Fruit fly (Drosophila melanogaster) whole organism, embryonic: Measurements from ENCODE around the gene CG7945.

Experiments used
- Adf1 ChIP-seq: fragments of 200-800 bp; sonication (Bioruptor generic); IDR thresholded peaks from 2 replicates; pipeline ENCODE4 v1.3.6; 2022; ENCODE audit warnings: missing biosample characterization, missing genetic modification characterization
- Atf-2 ChIP-seq: fragments of 200-800 bp; sonication (Bioruptor generic); optimal IDR thresholded peaks from 2 replicates; lab custom pipeline; 2016; ENCODE audit warnings: missing biosample characterization, missing genetic modification characterization
- CG10321 ChIP-seq: fragments of 200-800 bp; sonication (Bioruptor generic); IDR thresholded peaks from 2 replicates; pipeline ENCODE4 v1.3.6; 2022; ENCODE audit warnings: missing biosample characterization, missing genetic modification characterization
- CG10543 ChIP-seq: fragments of 200-800 bp; sonication (Bioruptor generic); optimal IDR thresholded peaks from 3 replicates; lab custom pipeline; 2017; ENCODE audit warnings: missing biosample characterization, mild to moderate bottlenecking, missing genetic modification characterization, moderate library complexity
- CG11093 ChIP-seq: fragments of 200-800 bp; sonication (Bioruptor generic); IDR thresholded peaks from 3 replicates; pipeline ENCODE4 v1.3.6; 2022; ENCODE audit warnings: missing biosample characterization, missing genetic modification characterization
- CG13894 ChIP-seq: fragments of 200-800 bp; sonication (Bioruptor generic); optimal IDR thresholded peaks from 3 replicates; lab custom pipeline; 2018; ENCODE audit warnings: missing biosample characterization, mild to moderate bottlenecking, missing genetic modification characterization, moderate library complexity
- CG14014 ChIP-seq: fragments of 200-800 bp; sonication (Bioruptor generic); IDR thresholded peaks from 2 replicates; pipeline ENCODE4 v1.3.6; 2022; ENCODE audit warnings: missing biosample characterization, missing genetic modification characterization
- CG15073 ChIP-seq: fragments of 200-800 bp; sonication (Bioruptor generic); optimal IDR thresholded peaks from 2 replicates; lab custom pipeline; 2016; ENCODE audit warnings: missing biosample characterization, missing genetic modification characterization
- CG1603 ChIP-seq: fragments of 200-800 bp; sonication (Bioruptor generic); optimal IDR thresholded peaks from 2 replicates; lab custom pipeline; 2019; ENCODE audit warnings: missing biosample characterization, mild to moderate bottlenecking, missing genetic modification characterization, moderate library complexity
- CG16779 ChIP-seq: fragments of 200-800 bp; sonication (Bioruptor generic); IDR thresholded peaks from 2 replicates; pipeline ENCODE4 v1.3.6; 2022; ENCODE audit warnings: missing biosample characterization, missing genetic modification characterization
- CG17802 ChIP-seq: fragments of 200-800 bp; sonication (Bioruptor generic); optimal IDR thresholded peaks from 2 replicates; lab custom pipeline; 2018; ENCODE audit warnings: missing biosample characterization, mild to moderate bottlenecking, missing genetic modification characterization, moderate library complexity
- CG18011 ChIP-seq: fragments of 200-800 bp; sonication (Bioruptor generic); optimal IDR thresholded peaks from 2 replicates; lab custom pipeline; 2017; ENCODE audit warnings: missing biosample characterization, missing genetic modification characterization, mild to moderate bottlenecking, moderate library complexity, missing genotype
- CG1832 ChIP-seq: fragments of 200-800 bp; sonication (Bioruptor generic); optimal IDR thresholded peaks from 2 replicates; lab custom pipeline; 2017; ENCODE audit warnings: missing biosample characterization, mild to moderate bottlenecking, missing genetic modification characterization, inconsistent platforms
- CG18764 ChIP-seq: fragments of 200-800 bp; sonication (Bioruptor generic); optimal IDR thresholded peaks from 3 replicates; lab custom pipeline; 2016; ENCODE audit warnings: missing biosample characterization, missing genetic modification characterization
- CG2116 ChIP-seq: fragments of 200-800 bp; sonication (Bioruptor generic); optimal IDR thresholded peaks from 3 replicates; lab custom pipeline; 2018; ENCODE audit warnings: missing biosample characterization, mild to moderate bottlenecking, missing genetic modification characterization
- CG2202 ChIP-seq: fragments of 200-800 bp; sonication (Bioruptor generic); optimal IDR thresholded peaks from 2 replicates; lab custom pipeline; 2018; ENCODE audit warnings: missing biosample characterization, mild to moderate bottlenecking, missing genetic modification characterization
- CG3407 ChIP-seq: fragments of 200-800 bp; sonication (Bioruptor generic); optimal IDR thresholded peaks from 2 replicates; lab custom pipeline; 2018; ENCODE audit warnings: missing biosample characterization, mild to moderate bottlenecking, missing genetic modification characterization
- CG3995 ChIP-seq: fragments of 200-800 bp; sonication (Bioruptor generic); optimal IDR thresholded peaks from 3 replicates; lab custom pipeline; 2016; ENCODE audit warnings: missing biosample characterization, missing genetic modification characterization
- CG4707 ChIP-seq: fragments of 200-800 bp; sonication (Bioruptor generic); optimal IDR thresholded peaks from 2 replicates; lab custom pipeline; 2018; ENCODE audit warnings: missing biosample characterization, mild to moderate bottlenecking, missing genetic modification characterization, moderate library complexity
- CG8478 ChIP-seq: fragments of >200 bp; optimal IDR thresholded peaks from 2 replicates; lab custom pipeline; 2018
- CTCF ChIP-seq: fragments of 200-800 bp; sonication (Bioruptor generic); optimal IDR thresholded peaks from 2 replicates; lab custom pipeline; 2017; ENCODE audit warnings: missing biosample characterization, mild to moderate bottlenecking, missing genetic modification characterization, moderate library complexity
- Chrac-16 ChIP-seq: fragments of 200-800 bp; sonication (Bioruptor generic); optimal IDR thresholded peaks from 3 replicates; lab custom pipeline; 2016; ENCODE audit warnings: missing biosample characterization, missing genetic modification characterization
- Dip2 ChIP-seq: fragments of 200-800 bp; sonication (Bioruptor generic); IDR thresholded peaks from 2 replicates; pipeline ENCODE4 v1.3.6; 2022; ENCODE audit warnings: missing biosample characterization, missing genetic modification characterization
- Ets97D ChIP-seq: fragments of 200-800 bp; sonication (Bioruptor generic); optimal IDR thresholded peaks from 3 replicates; lab custom pipeline; 2016; ENCODE audit warnings: missing biosample characterization, missing genetic modification characterization
- Hsf ChIP-seq: fragments of 200-800 bp; sonication (Bioruptor generic); optimal IDR thresholded peaks from 3 replicates; lab custom pipeline; 2016; ENCODE audit warnings: missing biosample characterization, missing genetic modification characterization
- Myb ChIP-seq: fragments of 200-800 bp; sonication (Bioruptor generic); optimal IDR thresholded peaks from 2 replicates; lab custom pipeline; 2016; ENCODE audit warnings: missing biosample characterization, missing genetic modification characterization
- NK7.1 ChIP-seq: fragments of 200-800 bp; sonication (Bioruptor generic); optimal IDR thresholded peaks from 3 replicates; lab custom pipeline; 2016; ENCODE audit warnings: missing biosample characterization, missing genetic modification characterization
- Nf-YA ChIP-seq: fragments of 200-800 bp; sonication (Bioruptor generic); IDR thresholded peaks from 2 replicates; pipeline ENCODE4 v1.3.6; 2022; ENCODE audit warnings: missing biosample characterization, missing genetic modification characterization
- Nf-YC ChIP-seq: fragments of 200-800 bp; optimal IDR thresholded peaks from 3 replicates; lab custom pipeline; 2019; ENCODE audit warnings: missing biosample characterization, mild to moderate bottlenecking, missing genetic modification characterization, moderate library complexity
- PHDP ChIP-seq: fragments of 200-800 bp; sonication (Bioruptor generic); optimal IDR thresholded peaks from 3 replicates; lab custom pipeline; 2018; ENCODE audit warnings: missing biosample characterization, mild to moderate bottlenecking, missing genetic modification characterization, moderate library complexity
- Rfx ChIP-seq: fragments of 200-800 bp; sonication (Bioruptor generic); IDR thresholded peaks from 2 replicates; pipeline ENCODE4 v1.3.6; 2022; ENCODE audit warnings: missing biosample characterization, missing genetic modification characterization
- Spps ChIP-seq: fragments of 200-800 bp; sonication (Bioruptor generic); optimal IDR thresholded peaks from 2 replicates; lab custom pipeline; 2018; ENCODE audit warnings: missing biosample characterization, mild to moderate bottlenecking, missing genetic modification characterization
- Xbp1 ChIP-seq: fragments of 200-800 bp; sonication (Bioruptor generic); optimal IDR thresholded peaks from 3 replicates; lab custom pipeline; 2016; ENCODE audit warnings: missing biosample characterization, mild to moderate bottlenecking, missing genetic modification characterization
- YL-1 ChIP-seq: fragments of 200-800 bp; sonication (Bioruptor generic); optimal IDR thresholded peaks from 3 replicates; lab custom pipeline; 2017; ENCODE audit warnings: missing biosample characterization, mild to moderate bottlenecking, missing genetic modification characterization
- abd-A ChIP-seq: fragments of 200-800 bp; sonication (Bioruptor generic); optimal IDR thresholded peaks from 3 replicates; lab custom pipeline; 2019; ENCODE audit warnings: missing biosample characterization, mild to moderate bottlenecking, missing genetic modification characterization, moderate library complexity
- bab2 ChIP-seq: fragments of 200-800 bp; sonication (Bioruptor generic); optimal IDR thresholded peaks from 2 replicates; lab custom pipeline; 2016; ENCODE audit warnings: missing biosample characterization, missing genetic modification characterization
- chm ChIP-seq: fragments of 200-800 bp; sonication (Bioruptor generic); IDR thresholded peaks from 2 replicates; pipeline ENCODE4 v1.3.6; 2022; ENCODE audit warnings: missing biosample characterization, missing genetic modification characterization
- corto ChIP-seq: fragments of 200-800 bp; sonication (Bioruptor generic); optimal IDR thresholded peaks from 2 replicates; lab custom pipeline; 2016; ENCODE audit warnings: missing biosample characterization, mild to moderate bottlenecking, missing genetic modification characterization, moderate library complexity
- dan ChIP-seq: fragments of 200-800 bp; sonication (Bioruptor generic); IDR thresholded peaks from 2 replicates; pipeline ENCODE4 v1.3.6; 2022; ENCODE audit warnings: missing biosample characterization, missing genetic modification characterization
- dati ChIP-seq: fragments of 200-800 bp; sonication (Bioruptor generic); IDR thresholded peaks from 2 replicates; pipeline ENCODE4 v1.3.6; 2022; ENCODE audit warnings: missing biosample characterization, missing genetic modification characterization
- dimm ChIP-seq: fragments of 200-800 bp; sonication (Bioruptor generic); IDR thresholded peaks from 2 replicates; pipeline ENCODE4 v1.3.6; 2022; ENCODE audit warnings: missing biosample characterization, missing genetic modification characterization
- en ChIP-seq: fragments of 200-800 bp; sonication (Bioruptor generic); optimal IDR thresholded peaks from 2 replicates; lab custom pipeline; 2016; ENCODE audit warnings: missing biosample characterization, missing genetic modification characterization
- hbn ChIP-seq: fragments of 200-800 bp; sonication (Bioruptor generic); IDR thresholded peaks from 2 replicates; pipeline ENCODE4 v1.3.6; 2022; ENCODE audit warnings: missing biosample characterization, missing genetic modification characterization; ENCODE audit not compliant: partially characterized antibody
- lmd ChIP-seq: fragments of 200-800 bp; sonication (Bioruptor generic); IDR thresholded peaks from 2 replicates; pipeline ENCODE4 v1.3.6; 2022; ENCODE audit warnings: missing biosample characterization, missing genetic modification characterization
- lola ChIP-seq, 3 experiments: fragments of >200 bp in 2 of 3; fragments of 200-800 bp in 1 of 3; sonication (Bioruptor generic) in 1 of 3; optimal IDR thresholded peaks; 2 replicates each; lab custom pipeline; 2017 to 2019; ENCODE audit warnings: missing biosample characterization in 3 of 3, missing genetic modification characterization in 3 of 3, mild to moderate bottlenecking in 1 of 3, moderate library complexity in 1 of 3
- mam ChIP-seq: fragments of 200-800 bp; sonication (Bioruptor generic); optimal IDR thresholded peaks from 3 replicates; lab custom pipeline; 2016; ENCODE audit warnings: missing biosample characterization, missing genetic modification characterization
- onecut ChIP-seq: fragments of 200-800 bp; sonication (Bioruptor generic); IDR thresholded peaks from 2 replicates; pipeline ENCODE4 v1.3.6; 2022; ENCODE audit warnings: missing biosample characterization, missing genetic modification characterization
- pb ChIP-seq: fragments of 200-800 bp; sonication (Bioruptor generic); optimal IDR thresholded peaks from 3 replicates; lab custom pipeline; 2016; ENCODE audit warnings: missing biosample characterization, missing genetic modification characterization
- pfk ChIP-seq: fragments of 200-800 bp; sonication (Bioruptor generic); optimal IDR thresholded peaks from 2 replicates; lab custom pipeline; 2018; ENCODE audit warnings: missing biosample characterization, mild to moderate bottlenecking, missing genetic modification characterization, moderate library complexity
- slp2 ChIP-seq: fragments of 200-800 bp; sonication (Bioruptor generic); optimal IDR thresholded peaks from 2 replicates; lab custom pipeline; 2016; ENCODE audit warnings: missing biosample characterization, missing genetic modification characterization
- sna ChIP-seq: fragments of 200-800 bp; sonication (Bioruptor generic); IDR thresholded peaks from 2 replicates; pipeline ENCODE4 v1.3.6; 2022; ENCODE audit warnings: missing biosample characterization, missing genetic modification characterization; ENCODE audit not compliant: partially characterized antibody
- vvl ChIP-seq: fragments of 200-800 bp; sonication (Bioruptor generic); IDR thresholded peaks from 2 replicates; pipeline ENCODE4 v1.3.6; 2022; ENCODE audit warnings: missing biosample characterization, missing genetic modification characterization

Gene CG7945

DNA sequence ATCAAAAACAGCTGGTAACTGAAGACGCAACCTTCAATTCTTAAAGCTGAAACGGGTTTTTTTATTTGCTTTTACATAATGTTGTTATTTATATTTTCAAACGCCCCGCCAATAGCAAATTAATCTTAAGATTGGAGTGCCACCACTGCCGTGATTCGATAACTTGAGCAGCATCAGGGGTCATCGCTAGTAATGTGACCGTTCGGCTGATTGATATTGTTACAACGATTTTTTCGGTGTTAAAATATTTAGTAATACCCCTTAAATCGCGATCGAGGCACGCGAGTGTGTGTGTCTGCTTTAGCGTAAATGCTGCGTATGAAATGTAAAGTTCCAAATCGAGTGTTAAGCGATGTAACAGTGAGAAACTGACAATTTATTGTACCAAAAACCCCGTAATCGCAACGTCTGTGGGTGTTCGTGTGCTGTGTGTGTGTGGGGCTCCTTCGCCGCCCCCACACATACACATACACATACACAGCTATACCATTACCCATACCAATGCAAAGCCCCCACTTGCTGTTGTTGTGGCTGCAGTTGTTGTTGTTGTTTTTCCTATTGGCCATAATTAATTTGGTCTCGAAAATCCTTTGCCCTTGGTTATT is 42.0 kb upstream of the CG7945 start, which contains the start of gene dop (continued):
- TF ChIP-seq dimm (GFP tag; lab: Robert Waterston, UW) (no peak), bab2 (no peak), Chrac-16 (GFP tag; lab: Kevin White, UChicago) (no peak), CG14014 (GFP tag; lab: Robert Waterston, UW) (no peak), Atf-2 (GFP tag; lab: Kevin White, UChicago) (peak; percentile 3), CG18011 (no peak), dan (GFP tag; lab: Robert Waterston, UW) (no peak), chm (no peak), Adf1 (GFP tag; lab: Robert Waterston, UW) (no peak), CG1832 (GFP tag; lab: Kevin White, UChicago) (no peak), CG1603 (peak; percentile 62), corto (GFP tag; lab: Kevin White, UChicago) (peak; percentile 49), CG15073 (GFP tag; lab: Kevin White, UChicago) (no peak), en (GFP tag; lab: Kevin White, UChicago) (no peak), abd-A (tag; lab: Kevin White, UChicago) (no peak), hbn (GFP tag; lab: Robert Waterston, UW) (peak; percentile 54; the same call in 1 of the 2 replicates), NK7.1 (GFP tag; lab: Kevin White, UChicago) (no peak), lmd (GFP tag; lab: Robert Waterston, UW) (no peak; the same call in 1 of the 2 replicates), CG4707 (GFP tag; lab: Kevin White, UChicago) (no peak), onecut (GFP tag; lab: Robert Waterston, UW) (peak; percentile 67), Nf-YA (GFP tag; lab: Robert Waterston, UW) (no peak), mam (GFP tag; lab: Kevin White, UChicago) (peak; percentile 45), CG17802 (no peak), Nf-YC (no peak), CTCF (GFP tag; lab: Kevin White, UChicago) (no peak), CG13894 (tag; lab: Kevin White, UChicago) (peak; percentile 9), Myb (GFP tag; lab: Kevin White, UChicago) (peak; percentile 49), Hsf (GFP tag; lab: Kevin White, UChicago) (peak; percentile 39), CG10543 (no peak), CG3995 (GFP tag; lab: Kevin White, UChicago) (peak; percentile 82), CG2116 (peak; percentile 81), CG2202 (tag; lab: Kevin White, UChicago) (no peak), sna (peak; percentile 43), YL-1 (peak; percentile 24), Dip2 (GFP tag; lab: Robert Waterston, UW) (no peak), CG10321 (GFP tag; lab: Robert Waterston, UW) (no peak), CG18764 (peak; percentile 13), pb (GFP tag; lab: Kevin White, UChicago) (no peak), Rfx (peak; percentile 46), pfk (GFP tag; lab: Kevin White, UChicago) (no peak), CG11093 (no peak), PHDP (no peak), CG8478 (lab: Kevin White, UChicago) (peak; percentile 90), vvl (peak; percentile 49), slp2 (no peak), dati (GFP tag; lab: Robert Waterston, UW) (no peak), lola (GFP tag; optimal IDR thresholded peaks at IDR 0.05; lab: Kevin White, UChicago) (no peak), Ets97D (GFP tag; lab: Kevin White, UChicago) (peak; percentile 56), Spps (tag; lab: Kevin White, UChicago) (no peak), CG3407 (GFP tag; lab: Kevin White, UChicago) (no peak), CG16779 (no peak), Xbp1 (GFP tag; lab: Kevin White, UChicago) (peak; percentile 25)
